Worm (Caenorhabditis elegans): ENCODE data around the gene gst-14.

ce11 chrII:13595279-13595678, 20.6 kb downstream of the gst-14 start:
- no peak for TF ChIP-seq ceh-62 (tag; optimal IDR thresholded peaks at IDR 0.05)
- TF ChIP-seq fos-1 (tag; optimal IDR thresholded peaks at IDR 0.05), result no peak
- no peak for TF ChIP-seq mes-2 (tag; optimal IDR thresholded peaks at IDR 0.05; ENCODE audit: poor library complexity, severe bottlenecking)
